Worm (Caenorhabditis elegans) whole organism, L2 larva: ENCODE data around the gene F36D3.16.

ENCODE experiments used
- ama-1 ChIP-seq: fragments of 150-350 bp; optimal IDR thresholded peaks from 2 replicates; lab custom pipeline; 2018; ENCODE audit warnings: inconsistent platforms
- lin-39 ChIP-seq: fragments of 150-350 bp; optimal IDR thresholded peaks from 2 replicates; lab custom pipeline; 2014; ENCODE audit warnings: missing biosample characterization, missing genetic modification reagents, missing genetic modification characterization
- nhr-12 ChIP-seq: fragments of 150-350 bp; optimal IDR thresholded peaks from 2 replicates; lab custom pipeline; 2014; ENCODE audit warnings: missing biosample characterization, missing genetic modification characterization
- zag-1 ChIP-seq: fragments of 150-350 bp; optimal IDR thresholded peaks from 2 replicates; lab custom pipeline; 2014; ENCODE audit warnings: missing biosample characterization, missing genetic modification characterization

DNA sequence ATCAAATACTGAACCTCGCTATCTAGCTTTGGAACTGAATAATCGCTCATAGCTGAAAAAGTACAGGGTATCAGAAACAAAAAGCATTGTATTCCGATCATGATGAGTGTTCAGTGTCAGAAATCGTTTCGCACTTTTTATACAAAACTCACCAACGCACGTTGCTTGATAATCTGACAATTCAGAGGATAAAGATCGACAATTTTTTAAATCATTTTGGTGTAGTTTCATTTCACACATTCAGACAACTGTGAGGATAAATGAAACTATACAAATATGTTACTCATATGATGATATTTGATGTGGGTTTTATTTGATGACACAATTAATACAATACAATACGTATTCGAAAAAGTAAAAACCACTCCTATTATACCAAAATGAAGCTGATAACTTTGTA lies 44.9 kb upstream of the F36D3.16 start, which contains the start of gene F57E7.2:
- no peak for TF ChIP-seq nhr-12
- no peak for TF ChIP-seq zag-1 (tag; lab: Kevin White, UChicago)
- TF ChIP-seq lin-39, result no peak
- no peak for TF ChIP-seq ama-1 (lab: Kevin White, UChicago)
